Fruit fly (Drosophila melanogaster): Measurements from ENCODE around the gene Ama.

Gene Ama

dm6 chr3R:6812107-6812875 lies 49.9 kb downstream of the Ama start:
- no peak for TF ChIP-seq CG8478 (optimal IDR thresholded peaks at IDR 0.05)

dm6 chr3R:6812876-6813199 lies 50.4 kb downstream of the Ama start:
- TF ChIP-seq CG8478 (optimal IDR thresholded peaks at IDR 0.05) (no peak), CTCF (optimal IDR thresholded peaks at IDR 0.05) (no peak)

dm6 chr3R:6813259-6813658 lies 50.9 kb downstream of the Ama start:
- TF ChIP-seq CTCF (optimal IDR thresholded peaks at IDR 0.05): no peak
- no peak for TF ChIP-seq CG8478 (optimal IDR thresholded peaks at IDR 0.05)

dm6 chr3R:6813941-6814556 lies 51.7 kb downstream of the Ama start:
- TF ChIP-seq CG8478 (optimal IDR thresholded peaks at IDR 0.05): no peak
- TF ChIP-seq CTCF (optimal IDR thresholded peaks at IDR 0.05): no peak

Data from S2 (cell line).